Fruit fly (Drosophila melanogaster): Measurements from ENCODE around the gene CG32373.

Gene CG32373

dm6 chr3L:7775365-7775905, 125.1 kb downstream of the CG32373 start, which contains the start of gene Clk:
Gene Clk (minus strand): TSS chr3L:7775603.
- no peak for TF ChIP-seq Jra (GFP tag; optimal IDR thresholded peaks at IDR 0.05)

dm6 chr3L:7781353-7782050, 131.2 kb downstream of the CG32373 start:
- TF ChIP-seq GATAd (GFP tag; optimal IDR thresholded peaks at IDR 0.05) (no peak), sage (GFP tag; optimal IDR thresholded peaks at IDR 0.05) (peak; percentile 43)

dm6 chr3L:7782051-7782682, 131.8 kb downstream of the CG32373 start:
- TF ChIP-seq dl (GFP tag; optimal IDR thresholded peaks at IDR 0.05; ENCODE audit: insufficient read depth in 1 of 2, partially characterized antibody in 2 of 2) (no peak), sage (GFP tag; optimal IDR thresholded peaks at IDR 0.05) (no peak), jim (GFP tag; optimal IDR thresholded peaks at IDR 0.05) (no peak), dmrt93B (GFP tag; optimal IDR thresholded peaks at IDR 0.05) (peak; percentile 3), N (GFP tag; optimal IDR thresholded peaks at IDR 0.05) (no peak), psq (GFP tag; optimal IDR thresholded peaks at IDR 0.05) (no peak), Sp1 (GFP tag; optimal IDR thresholded peaks at IDR 0.05) (no peak), Dif (GFP tag; optimal IDR thresholded peaks at IDR 0.05; ENCODE audit: partially characterized antibody) (no peak), Myc (optimal IDR thresholded peaks at IDR 0.05) (no peak), CG9705 (GFP tag; optimal IDR thresholded peaks at IDR 0.05) (no peak), dsf (GFP tag; optimal IDR thresholded peaks at IDR 0.05; ENCODE audit: borderline replicate concordance) (no peak), Hr83 (GFP tag; optimal IDR thresholded peaks at IDR 0.05; ENCODE audit: poor library complexity, severe bottlenecking) (no peak), Hr78 (GFP tag; optimal IDR thresholded peaks at IDR 0.05) (no peak), GATAd (GFP tag; optimal IDR thresholded peaks at IDR 0.05) (no peak), CG32264 (GFP tag; optimal IDR thresholded peaks at IDR 0.05) (no peak), fru (GFP tag; optimal IDR thresholded peaks at IDR 0.05) (peak; percentile 11), ey (GFP tag; optimal IDR thresholded peaks at IDR 0.05) (no peak), usp (GFP tag; optimal IDR thresholded peaks at IDR 0.05) (no peak), Vsx2 (GFP tag; optimal IDR thresholded peaks at IDR 0.05; ENCODE audit: partially characterized antibody) (no peak), Hnf4 (GFP tag; optimal IDR thresholded peaks at IDR 0.05) (peak; percentile 30), tai (GFP tag; optimal IDR thresholded peaks at IDR 0.05) (peak; percentile 26), Jra (GFP tag; optimal IDR thresholded peaks at IDR 0.05) (no peak), h (GFP tag; optimal IDR thresholded peaks at IDR 0.05) (peak; percentile 29), CrebA (GFP tag; optimal IDR thresholded peaks at IDR 0.05; ENCODE audit: borderline replicate concordance) (no peak), Rel (GFP tag; optimal IDR thresholded peaks at IDR 0.05) (no peak), Rel (tag; optimal IDR thresholded peaks at IDR 0.05) (peak; percentile 33), lola (GFP tag; optimal IDR thresholded peaks at IDR 0.05) (no peak), woc (GFP tag; optimal IDR thresholded peaks at IDR 0.05) (no peak), br (GFP tag; optimal IDR thresholded peaks at IDR 0.05) (peak; percentile 4), foxo (GFP tag; optimal IDR thresholded peaks at IDR 0.05) (no peak), brk (GFP tag; optimal IDR thresholded peaks at IDR 0.05) (no peak), Abd-B (GFP tag; optimal IDR thresholded peaks at IDR 0.05) (no peak)

- TF ChIP-seq br (GFP tag; optimal IDR thresholded peaks at IDR 0.05) (peak; percentile 70), jim (GFP tag; optimal IDR thresholded peaks at IDR 0.05) (no peak), fru (GFP tag; optimal IDR thresholded peaks at IDR 0.05) (peak; percentile 66), psq (GFP tag; optimal IDR thresholded peaks at IDR 0.05) (peak; percentile 56), Sp1 (GFP tag; optimal IDR thresholded peaks at IDR 0.05) (peak; percentile 73), ey (GFP tag; optimal IDR thresholded peaks at IDR 0.05) (peak; percentile 74), dsf (GFP tag; optimal IDR thresholded peaks at IDR 0.05; ENCODE audit: borderline replicate concordance) (peak; percentile 26), dmrt93B (GFP tag; optimal IDR thresholded peaks at IDR 0.05) (peak; percentile 62), sage (GFP tag; optimal IDR thresholded peaks at IDR 0.05) (peak; percentile 63), OdsH (GFP tag; optimal IDR thresholded peaks at IDR 0.05) (peak; percentile 69), Abd-B (GFP tag; optimal IDR thresholded peaks at IDR 0.05) (no peak), h (GFP tag; optimal IDR thresholded peaks at IDR 0.05) (peak; percentile 85), pan (optimal IDR thresholded peaks at IDR 0.05) (no peak), CrebA (GFP tag; optimal IDR thresholded peaks at IDR 0.05; ENCODE audit: borderline replicate concordance) (no peak), HLH106 (tag; optimal IDR thresholded peaks at IDR 0.05) (peak; percentile 82), Jra (GFP tag; optimal IDR thresholded peaks at IDR 0.05) (peak; percentile 9), GATAd (GFP tag; optimal IDR thresholded peaks at IDR 0.05) (no peak), brk (GFP tag; optimal IDR thresholded peaks at IDR 0.05) (peak; percentile 38), Dfd (GFP tag; optimal IDR thresholded peaks at IDR 0.05) (no peak), tai (GFP tag; optimal IDR thresholded peaks at IDR 0.05) (peak; percentile 68), rgr (GFP tag; optimal IDR thresholded peaks at IDR 0.05) (peak; percentile 83), CG32264 (GFP tag; optimal IDR thresholded peaks at IDR 0.05) (peak; percentile 63), Rel (GFP tag; optimal IDR thresholded peaks at IDR 0.05) (no peak), Rel (tag; optimal IDR thresholded peaks at IDR 0.05) (peak; percentile 31), Hnf4 (GFP tag; optimal IDR thresholded peaks at IDR 0.05) (peak; percentile 74), foxo (GFP tag; optimal IDR thresholded peaks at IDR 0.05) (peak in 1 of 2 experiments; percentile 78)
These were observed 133.0 kb downstream of the CG32373 start for dm6 chr3L:7783383-7783782.

All from whole organism, wandering third instar larva.